Worm (Caenorhabditis elegans) whole organism, mixed stage, embryonic: Measurements from ENCODE around the gene Y54G2A.37.

Experiments used
- ceh-83 ChIP-seq: fragments of 200-800 bp; sonication (Bioruptor generic); optimal IDR thresholded peaks from 2 replicates; lab custom pipeline; 2018; ENCODE audit warnings: mild to moderate bottlenecking, missing genetic modification characterization, missing compliant biosample characterization
- nhr-2 ChIP-seq: fragments of 150-350 bp; optimal IDR thresholded peaks from 2 replicates; lab custom pipeline; 2014; ENCODE audit warnings: missing biosample characterization, missing genetic modification characterization
- snpc-4 ChIP-seq: fragments of 150-350 bp; optimal IDR thresholded peaks from 2 replicates; lab custom pipeline; 2014; ENCODE audit warnings: missing biosample characterization, missing genetic modification characterization
- unc-39 ChIP-seq: fragments of 150-350 bp; optimal IDR thresholded peaks from 2 replicates; lab custom pipeline; 2014; ENCODE audit warnings: missing biosample characterization, missing genetic modification characterization

ce11 chrIV:2785057-2785456 lies 35.5 kb upstream of the Y54G2A.37 start:
- TF ChIP-seq unc-39 (tag; lab: Kevin White, UChicago) (no peak), nhr-2 (tag; lab: Kevin White, UChicago) (no peak), snpc-4 (tag; lab: Kevin White, UChicago) (no peak), ceh-83 (no peak)
